Worm (Caenorhabditis elegans) whole organism, L2 larva: Measurements from ENCODE around the gene ifta-1.

Experiments
- C34F6.9 ChIP-seq: fragments of 150-350 bp; optimal IDR thresholded peaks from 2 replicates; lab custom pipeline; 2014; ENCODE audit warnings: missing biosample characterization, missing genetic modification characterization
- F13H6.1 ChIP-seq: sonication (generic microtip); optimal IDR thresholded peaks from 2 replicates; lab custom pipeline; 2016; ENCODE audit warnings: missing genetic modification characterization, missing compliant biosample characterization
- Y55F3AM.14 ChIP-seq: fragments of 200-800 bp; sonication (Bioruptor generic); optimal IDR thresholded peaks from 2 replicates; lab custom pipeline; 2018; ENCODE audit warnings: mild to moderate bottlenecking, missing genetic modification characterization, missing compliant biosample characterization
- ZK546.5 ChIP-seq: sonication (generic microtip); optimal IDR thresholded peaks from 2 replicates; lab custom pipeline; 2017; ENCODE audit warnings: missing biosample characterization, missing genetic modification characterization
- alr-1 ChIP-seq: fragments of 150-350 bp; optimal IDR thresholded peaks from 2 replicates; lab custom pipeline; 2014; ENCODE audit warnings: missing biosample characterization, missing genetic modification characterization
- aly-2 ChIP-seq: fragments of 150-350 bp; optimal IDR thresholded peaks from 2 replicates; lab custom pipeline; 2014; ENCODE audit warnings: missing biosample characterization, missing genetic modification characterization
- blmp-1 ChIP-seq: sonication (generic microtip); optimal IDR thresholded peaks from 2 replicates; lab custom pipeline; 2017; ENCODE audit warnings: missing genetic modification characterization, mild to moderate bottlenecking, missing compliant biosample characterization, antibody characterized with exemption, moderate library complexity; ENCODE audit not compliant: insufficient read depth
- ceh-82 ChIP-seq: fragments of 150-350 bp; optimal IDR thresholded peaks from 2 replicates; lab custom pipeline; 2014; ENCODE audit warnings: missing biosample characterization, missing genetic modification characterization
- crh-2 ChIP-seq: sonication (generic microtip); optimal IDR thresholded peaks from 2 replicates; lab custom pipeline; 2017; ENCODE audit warnings: missing biosample characterization, missing genetic modification characterization
- dmd-4 ChIP-seq: sonication (generic microtip); optimal IDR thresholded peaks from 2 replicates; lab custom pipeline; 2017; ENCODE audit warnings: missing biosample characterization, missing genetic modification characterization
- egl-27 ChIP-seq: sonication (generic microtip); optimal IDR thresholded peaks from 3 replicates; lab custom pipeline; 2017; ENCODE audit warnings: missing biosample characterization, missing genetic modification reagents, missing genetic modification characterization
- elt-3 ChIP-seq: sonication (generic microtip); optimal IDR thresholded peaks from 2 replicates; lab custom pipeline; 2017; ENCODE audit warnings: missing biosample characterization, missing genetic modification characterization
- fos-1 ChIP-seq: fragments of 150-350 bp; optimal IDR thresholded peaks from 2 replicates; lab custom pipeline; 2014; ENCODE audit warnings: missing biosample characterization, missing genetic modification characterization
- lin-11 ChIP-seq: fragments of 150-350 bp; sonication (generic microtip); optimal IDR thresholded peaks from 2 replicates; lab custom pipeline; 2014; ENCODE audit warnings: missing biosample characterization, missing genetic modification characterization, inconsistent platforms, mixed read lengths
- lin-13 ChIP-seq: fragments of 150-350 bp; optimal IDR thresholded peaks from 2 replicates; lab custom pipeline; 2014; ENCODE audit warnings: missing biosample characterization, missing genetic modification reagents, missing genetic modification characterization
- lsy-2 ChIP-seq, 2 experiments: fragments of 150-350 bp in 1 of 2; sonication (generic microtip) in 1 of 2; optimal IDR thresholded peaks; 2 replicates each; lab custom pipeline; 2014 to 2017; ENCODE audit warnings: missing biosample characterization in 2 of 2, missing genetic modification characterization in 2 of 2
- mbf-1 ChIP-seq: sonication (generic microtip); optimal IDR thresholded peaks from 2 replicates; lab custom pipeline; 2017; ENCODE audit warnings: missing biosample characterization, missing genetic modification characterization
- nhr-129 ChIP-seq: fragments of 150-350 bp; optimal IDR thresholded peaks from 2 replicates; lab custom pipeline; 2014; ENCODE audit warnings: missing biosample characterization, missing genetic modification characterization
- nhr-21 ChIP-seq: fragments of 150-350 bp; optimal IDR thresholded peaks from 2 replicates; lab custom pipeline; 2014; ENCODE audit warnings: missing biosample characterization, missing genetic modification characterization
- nhr-23 ChIP-seq: fragments of 150-350 bp; optimal IDR thresholded peaks from 2 replicates; lab custom pipeline; 2014; ENCODE audit warnings: missing biosample characterization, missing genetic modification reagents, missing genetic modification characterization
- nhr-237 ChIP-seq: fragments of 150-350 bp; optimal IDR thresholded peaks from 2 replicates; lab custom pipeline; 2014; ENCODE audit warnings: missing biosample characterization, missing genetic modification characterization
- nhr-77 ChIP-seq: fragments of 150-350 bp; optimal IDR thresholded peaks from 2 replicates; lab custom pipeline; 2014; ENCODE audit warnings: missing biosample characterization, missing genetic modification characterization
- peb-1 ChIP-seq: fragments of 150-350 bp; optimal IDR thresholded peaks from 2 replicates; lab custom pipeline; 2014; ENCODE audit warnings: missing biosample characterization, missing genetic modification characterization
- sem-4 ChIP-seq: fragments of 150-350 bp; optimal IDR thresholded peaks from 2 replicates; lab custom pipeline; 2014; ENCODE audit warnings: missing biosample characterization, missing genetic modification reagents, missing genetic modification characterization
- skn-1 ChIP-seq: sonication (generic microtip); optimal IDR thresholded peaks from 2 replicates; lab custom pipeline; 2017; ENCODE audit warnings: missing biosample characterization, missing genetic modification characterization
- sma-9 ChIP-seq, 2 experiments: fragments of 150-350 bp in 1 of 2; sonication (generic microtip) in 1 of 2; optimal IDR thresholded peaks; 2 replicates each; lab custom pipeline; 2014 to 2016; ENCODE audit warnings: missing genetic modification characterization in 2 of 2, mild to moderate bottlenecking in 1 of 2, missing biosample characterization in 1 of 2, missing compliant biosample characterization in 1 of 2, missing genetic modification reagents in 1 of 2, moderate library complexity in 1 of 2
- snpc-4 ChIP-seq: fragments of 150-350 bp; optimal IDR thresholded peaks from 2 replicates; lab custom pipeline; 2014; ENCODE audit warnings: missing biosample characterization, missing genetic modification characterization
- unc-62 ChIP-seq: fragments of 150-350 bp; optimal IDR thresholded peaks from 2 replicates; lab custom pipeline; 2014; ENCODE audit warnings: missing biosample characterization, missing genetic modification reagents, missing genetic modification characterization
- zag-1 ChIP-seq: fragments of 150-350 bp; optimal IDR thresholded peaks from 2 replicates; lab custom pipeline; 2014; ENCODE audit warnings: missing biosample characterization, missing genetic modification characterization
- ztf-11 ChIP-seq: sonication (generic microtip); optimal IDR thresholded peaks from 2 replicates; lab custom pipeline; 2017; ENCODE audit warnings: missing biosample characterization, missing genetic modification characterization
- ztf-4 ChIP-seq: fragments of 150-350 bp; optimal IDR thresholded peaks from 2 replicates; lab custom pipeline; 2014; ENCODE audit warnings: missing biosample characterization, missing genetic modification characterization

Gene ifta-1

ce11 chrX:5515459-5515858, 37.1 kb downstream of the ifta-1 start:
- no peak for TF ChIP-seq aly-2 (tag; lab: Kevin White, UChicago)
- TF ChIP-seq dmd-4 = no peak
- no peak for TF ChIP-seq lin-13
- no peak for TF ChIP-seq fos-1
- TF ChIP-seq snpc-4 (tag; lab: Kevin White, UChicago) = no peak
- TF ChIP-seq unc-62 = no peak
- TF ChIP-seq elt-3 = no peak
- TF ChIP-seq ZK546.5 = no peak
- TF ChIP-seq mbf-1 (tag; lab: Kevin White, UChicago) = no peak
- no peak for TF ChIP-seq skn-1 (tag; lab: Kevin White, UChicago)
- TF ChIP-seq zag-1 (tag; lab: Kevin White, UChicago) = no peak
- no peak for TF ChIP-seq ceh-82 (tag; lab: Kevin White, UChicago)
- TF ChIP-seq alr-1 (tag; lab: Kevin White, UChicago) = no peak
- TF ChIP-seq nhr-21 (tag; lab: Kevin White, UChicago) = no peak
- peak; percentile 39 for TF ChIP-seq sem-4
- peak; percentile 57 for TF ChIP-seq sma-9 (GFP tag; optimal IDR thresholded peaks at IDR 0.05; lab: Kevin White, UChicago)
- TF ChIP-seq sma-9 (tag; optimal IDR thresholded peaks at IDR 0.05; lab: Kevin White, UChicago) = no peak
- no peak for TF ChIP-seq crh-2 (tag; lab: Kevin White, UChicago)
- peak; percentile 3 for TF ChIP-seq nhr-129 (tag; lab: Kevin White, UChicago)
- TF ChIP-seq Y55F3AM.14 = no peak

ce11 chrX:5514984-5515383, 37.6 kb downstream of the ifta-1 start, which contains the start of gene T23F2.4:
T23F2.4 (minus strand) TSS chrX:5515084.
- TF ChIP-seq dmd-4 (no peak), C34F6.9 (tag; lab: Kevin White, UChicago) (no peak), zag-1 (tag; lab: Kevin White, UChicago) (no peak), elt-3 (no peak), ZK546.5 (no peak), ceh-82 (tag; lab: Kevin White, UChicago) (no peak), nhr-77 (tag; lab: Kevin White, UChicago) (no peak), nhr-237 (no peak), Y55F3AM.14 (no peak)

ce11 chrX:5514346-5514745, 38.2 kb downstream of the ifta-1 start:
- TF ChIP-seq nhr-23 (tag; lab: Kevin White, UChicago) (no peak), blmp-1 (tag; lab: Kevin White, UChicago) (no peak)

- TF ChIP-seq blmp-1 (tag; lab: Kevin White, UChicago) = no peak
- TF ChIP-seq ZK546.5 = no peak
- peak; percentile 6 for TF ChIP-seq fos-1
- peak; percentile 29 for TF ChIP-seq F13H6.1 (tag; lab: Kevin White, UChicago)
- TF ChIP-seq lsy-2 (tag; optimal IDR thresholded peaks at IDR 0.05; lab: Kevin White, UChicago) = peak in 1 of 2 experiments; percentile 6
- TF ChIP-seq nhr-23 (tag; lab: Kevin White, UChicago) = no peak
- no peak for TF ChIP-seq snpc-4 (tag; lab: Kevin White, UChicago)
- TF ChIP-seq lin-11 (tag; lab: Kevin White, UChicago) = peak; percentile 26
- no peak for TF ChIP-seq ztf-11 (tag; lab: Kevin White, UChicago)
- TF ChIP-seq Y55F3AM.14 = no peak
- no peak for TF ChIP-seq peb-1
- TF ChIP-seq egl-27 = no peak
- peak; percentile 33 for TF ChIP-seq nhr-129 (tag; lab: Kevin White, UChicago)
- peak; percentile 14 for TF ChIP-seq C34F6.9 (tag; lab: Kevin White, UChicago)
- no peak for TF ChIP-seq ztf-4 (tag; lab: Kevin White, UChicago)
Observed at ce11 chrX:5512707-5513106, 39.8 kb downstream of the ifta-1 start.

- no peak for TF ChIP-seq egl-27
Observed at ce11 chrX:5512227-5512626, 40.3 kb downstream of the ifta-1 start, which contains the start of gene T23F2.3. T23F2.3 (minus strand) TSS chrX:5512327.

- TF ChIP-seq nhr-23 (tag; lab: Kevin White, UChicago) = no peak
- peak; percentile 32 for TF ChIP-seq nhr-129 (tag; lab: Kevin White, UChicago)
- TF ChIP-seq F13H6.1 (tag; lab: Kevin White, UChicago) = peak; percentile 18
- TF ChIP-seq dmd-4 = no peak
- TF ChIP-seq peb-1 = no peak
- TF ChIP-seq ztf-11 (tag; lab: Kevin White, UChicago) = no peak
Observed at ce11 chrX:5509114-5509877, 43.3 kb downstream of the ifta-1 start.
